Worm (Caenorhabditis elegans): Measurements from ENCODE around the gene F59A6.11.

DNA sequence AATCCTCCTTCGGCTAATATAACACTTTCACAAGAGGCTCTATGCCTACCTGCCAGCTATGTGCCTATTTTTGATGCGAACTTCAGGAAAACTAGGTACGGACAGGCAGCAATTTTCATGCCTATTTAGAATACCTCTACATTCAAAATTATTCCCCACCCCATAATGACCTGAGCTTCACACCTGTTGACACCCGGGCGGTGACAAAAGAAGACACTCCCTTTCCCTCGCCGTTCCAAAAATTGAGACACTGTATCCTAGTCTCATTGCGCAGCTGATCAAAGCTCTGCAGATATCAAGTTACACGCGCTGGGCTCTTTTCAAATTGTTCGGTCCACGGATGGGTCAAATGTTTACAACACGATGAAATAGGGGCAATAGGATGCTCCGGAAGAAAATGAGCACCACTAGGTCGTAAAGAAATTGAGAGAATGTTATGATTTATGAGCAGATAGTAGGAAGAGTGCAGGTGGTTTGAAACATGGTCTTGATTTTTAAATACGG, 24.1 kb downstream of the F59A6.11 start:
- no peak for TF ChIP-seq dpl-1 (GFP tag; optimal IDR thresholded peaks at IDR 0.05)
- no peak for TF ChIP-seq lin-13 (GFP tag; optimal IDR thresholded peaks at IDR 0.05)
- TF ChIP-seq nhr-76 (tag; optimal IDR thresholded peaks at IDR 0.05): no peak
- no peak for TF ChIP-seq egl-27 (tag; optimal IDR thresholded peaks at IDR 0.05)
- no peak for TF ChIP-seq unc-62 (GFP tag; optimal IDR thresholded peaks at IDR 0.05)
- no peak for TF ChIP-seq lsy-2 (tag; optimal IDR thresholded peaks at IDR 0.05)
- TF ChIP-seq sup-37 (GFP tag; optimal IDR thresholded peaks at IDR 0.05): no peak
- TF ChIP-seq nhr-237 (tag; optimal IDR thresholded peaks at IDR 0.05): no peak
- no peak for TF ChIP-seq irx-1 (tag; optimal IDR thresholded peaks at IDR 0.05)
- TF ChIP-seq jun-1 (tag; optimal IDR thresholded peaks at IDR 0.05): no peak
- TF ChIP-seq ztf-4 (tag; optimal IDR thresholded peaks at IDR 0.05): no peak
- TF ChIP-seq snpc-4 (tag; optimal IDR thresholded peaks at IDR 0.05): no peak
- TF ChIP-seq nhr-11 (tag; optimal IDR thresholded peaks at IDR 0.05): no peak
- TF ChIP-seq nhr-77 (tag; optimal IDR thresholded peaks at IDR 0.05): no peak
